Fruit fly (Drosophila melanogaster) whole organism, wandering third instar larva: ENCODE measurements around the gene CG16903.

Source experiments
- Abd-B ChIP-seq: fragments of >200 bp; optimal IDR thresholded peaks from 2 replicates; lab custom pipeline; 2017; ENCODE audit warnings: missing biosample characterization, missing genetic modification characterization
- CG32264 ChIP-seq: fragments of 200-800 bp; sonication (Bioruptor generic); optimal IDR thresholded peaks from 2 replicates; lab custom pipeline; 2016; ENCODE audit warnings: missing biosample characterization, missing genetic modification characterization
- CG9705 ChIP-seq: fragments of 200-800 bp; sonication (Bioruptor generic); optimal IDR thresholded peaks from 2 replicates; lab custom pipeline; 2018; ENCODE audit warnings: missing biosample characterization, mild to moderate bottlenecking, missing genetic modification characterization
- CrebA ChIP-seq: fragments of 200-800 bp; sonication (Bioruptor generic); optimal IDR thresholded peaks from 2 replicates; lab custom pipeline; 2016; ENCODE audit warnings: missing biosample characterization, mild to moderate bottlenecking, missing genetic modification characterization, borderline replicate concordance
- Dfd ChIP-seq: fragments of >200 bp; optimal IDR thresholded peaks from 2 replicates; lab custom pipeline; 2017; ENCODE audit warnings: missing biosample characterization, missing genetic modification characterization
- Dif ChIP-seq: fragments of 200-275, 200-300 bp; sonication (Bioruptor generic); optimal IDR thresholded peaks from 2 replicates; lab custom pipeline; 2018; ENCODE audit warnings: missing biosample characterization, missing genetic modification characterization; ENCODE audit not compliant: partially characterized antibody
- GATAd ChIP-seq: sonication (Bioruptor generic); optimal IDR thresholded peaks from 2 replicates; lab custom pipeline; 2016; ENCODE audit warnings: missing biosample characterization, missing genetic modification characterization
- HLH106 ChIP-seq: fragments of 200-800 bp; optimal IDR thresholded peaks from 3 replicates; lab custom pipeline; 2019; ENCODE audit warnings: missing biosample characterization, mild to moderate bottlenecking, missing genetic modification characterization, moderate library complexity
- Hnf4 ChIP-seq: fragments of 200-800 bp; sonication (Bioruptor generic); optimal IDR thresholded peaks from 2 replicates; lab custom pipeline; 2016; ENCODE audit warnings: missing biosample characterization, mild to moderate bottlenecking, missing genetic modification characterization
- Hr78 ChIP-seq: fragments of >200 bp; optimal IDR thresholded peaks from 2 replicates; lab custom pipeline; 2017; ENCODE audit warnings: missing biosample characterization, missing genetic modification characterization
- Hr83 ChIP-seq: fragments of 200-300 bp; sonication (Bioruptor generic); optimal IDR thresholded peaks from 2 replicates; lab custom pipeline; 2016; ENCODE audit warnings: missing biosample characterization, mild to moderate bottlenecking, missing genetic modification characterization, moderate library complexity; ENCODE audit not compliant: poor library complexity, severe bottlenecking
- Jra ChIP-seq: sonication (Bioruptor generic); optimal IDR thresholded peaks from 2 replicates; lab custom pipeline; 2016; ENCODE audit warnings: missing biosample characterization, missing genetic modification characterization
- Mio ChIP-seq: sonication (Bioruptor generic); optimal IDR thresholded peaks from 2 replicates; lab custom pipeline; 2016; ENCODE audit warnings: missing biosample characterization, missing genetic modification characterization
- Myc ChIP-seq: fragments of >200 bp; optimal IDR thresholded peaks from 2 replicates; lab custom pipeline; 2017
- N ChIP-seq: fragments of >200 bp; optimal IDR thresholded peaks from 2 replicates; lab custom pipeline; 2018; ENCODE audit warnings: missing biosample characterization, missing external identifiers, missing genetic modification characterization
- OdsH ChIP-seq: fragments of 200-800 bp; sonication (Bioruptor generic); optimal IDR thresholded peaks from 2 replicates; lab custom pipeline; 2016; ENCODE audit warnings: missing biosample characterization, mild to moderate bottlenecking, missing genetic modification characterization
- Rel ChIP-seq, 2 experiments: fragments of 200-800 bp; sonication (Bioruptor generic) in 1 of 2; optimal IDR thresholded peaks; 2 replicates in 1 of 2; 3 replicates in 1 of 2; lab custom pipeline; 2016 to 2019; ENCODE audit warnings: mild to moderate bottlenecking in 2 of 2, missing biosample characterization in 2 of 2, missing genetic modification characterization in 2 of 2, moderate library complexity in 1 of 2
- Sp1 ChIP-seq: fragments of 200-800 bp; sonication (Bioruptor generic); optimal IDR thresholded peaks from 3 replicates; lab custom pipeline; 2019; ENCODE audit warnings: missing biosample characterization, mild to moderate bottlenecking, missing genetic modification characterization, moderate library complexity
- Vsx2 ChIP-seq: fragments of 200-300, 225-300 bp; sonication (Bioruptor generic); optimal IDR thresholded peaks from 2 replicates; lab custom pipeline; 2018; ENCODE audit warnings: missing biosample characterization, missing genetic modification characterization; ENCODE audit not compliant: partially characterized antibody
- br ChIP-seq: fragments of 200-800 bp; sonication (Bioruptor generic); optimal IDR thresholded peaks from 2 replicates; lab custom pipeline; 2016; ENCODE audit warnings: missing biosample characterization, missing genetic modification characterization
- brk ChIP-seq: fragments of 200-800 bp; sonication (Bioruptor generic); optimal IDR thresholded peaks from 2 replicates; lab custom pipeline; 2016; ENCODE audit warnings: missing biosample characterization, mild to moderate bottlenecking, missing genetic modification characterization
- dl ChIP-seq, 2 experiments: fragments of 175-275, 200-275 bp in 1 of 2; fragments of 200-275 bp in 1 of 2; sonication (Bioruptor generic); optimal IDR thresholded peaks; lab custom pipeline; 2018; ENCODE audit warnings: mild to moderate bottlenecking in 2 of 2, missing biosample characterization in 2 of 2, missing genetic modification characterization in 2 of 2, moderate library complexity in 2 of 2; ENCODE audit not compliant: partially characterized antibody in 2 of 2, insufficient read depth in 1 of 2
- dmrt93B ChIP-seq: fragments of 200-800 bp; sonication (Bioruptor generic); optimal IDR thresholded peaks from 2 replicates; lab custom pipeline; 2018; ENCODE audit warnings: missing biosample characterization, mild to moderate bottlenecking, missing genetic modification characterization
- dsf ChIP-seq: sonication (Bioruptor generic); optimal IDR thresholded peaks from 2 replicates; lab custom pipeline; 2016; ENCODE audit warnings: missing biosample characterization, missing genetic modification characterization, borderline replicate concordance
- ey ChIP-seq: fragments of 200-800 bp; sonication (Bioruptor generic); optimal IDR thresholded peaks from 2 replicates; lab custom pipeline; 2016; ENCODE audit warnings: missing biosample characterization, missing genetic modification characterization
- foxo ChIP-seq, 2 experiments: fragments of 200-800 bp; sonication (Bioruptor generic); optimal IDR thresholded peaks; 2 replicates in 1 of 2; 3 replicates in 1 of 2; lab custom pipeline; 2016 to 2017; ENCODE audit warnings: missing biosample characterization in 2 of 2, missing genetic modification characterization in 2 of 2
- fru ChIP-seq: fragments of 200-800 bp; sonication (Bioruptor generic); optimal IDR thresholded peaks from 3 replicates; lab custom pipeline; 2016; ENCODE audit warnings: missing biosample characterization, mild to moderate bottlenecking, missing genetic modification characterization
- h ChIP-seq: fragments of 200-800 bp; sonication (Bioruptor generic); optimal IDR thresholded peaks from 3 replicates; lab custom pipeline; 2016; ENCODE audit warnings: missing biosample characterization, mild to moderate bottlenecking, missing genetic modification characterization
- jim ChIP-seq: fragments of 175-275, 200-325 bp; sonication (Bioruptor generic); optimal IDR thresholded peaks from 2 replicates; lab custom pipeline; 2016; ENCODE audit warnings: missing biosample characterization, mild to moderate bottlenecking, missing genetic modification characterization
- lola ChIP-seq: fragments of >200 bp; optimal IDR thresholded peaks from 2 replicates; lab custom pipeline; 2017; ENCODE audit warnings: missing biosample characterization, missing genetic modification characterization
- pan ChIP-seq: fragments of >200 bp; optimal IDR thresholded peaks from 2 replicates; lab custom pipeline; 2017
- psq ChIP-seq: fragments of 200-800 bp; sonication (Bioruptor generic); optimal IDR thresholded peaks from 3 replicates; lab custom pipeline; 2017; ENCODE audit warnings: missing biosample characterization, mild to moderate bottlenecking, missing genetic modification characterization, moderate library complexity
- rgr ChIP-seq: fragments of 200-800 bp; sonication (Bioruptor generic); optimal IDR thresholded peaks from 3 replicates; lab custom pipeline; 2016; ENCODE audit warnings: missing biosample characterization, mild to moderate bottlenecking, missing genetic modification characterization
- sage ChIP-seq: fragments of 200-800 bp; sonication (Bioruptor generic); optimal IDR thresholded peaks from 2 replicates; lab custom pipeline; 2016; ENCODE audit warnings: missing biosample characterization, mild to moderate bottlenecking, missing genetic modification characterization
- sv ChIP-seq: fragments of 200-800 bp; sonication (Bioruptor generic); optimal IDR thresholded peaks from 3 replicates; lab custom pipeline; 2016; ENCODE audit warnings: missing biosample characterization, missing genetic modification characterization
- tai ChIP-seq: sonication (Bioruptor generic); optimal IDR thresholded peaks from 2 replicates; lab custom pipeline; 2016; ENCODE audit warnings: missing biosample characterization, missing genetic modification characterization
- usp ChIP-seq: fragments of >200 bp; optimal IDR thresholded peaks from 2 replicates; lab custom pipeline; 2017; ENCODE audit warnings: missing biosample characterization, missing genetic modification characterization
- woc ChIP-seq: sonication (Bioruptor generic); optimal IDR thresholded peaks from 2 replicates; lab custom pipeline; 2016; ENCODE audit warnings: missing biosample characterization, mild to moderate bottlenecking, missing genetic modification characterization

CG16903 gene

dm6 chrX:2061119-2061518, 19.1 kb downstream of the CG16903 start:
- TF ChIP-seq h (GFP tag; lab: Kevin White, UChicago), result no peak
- TF ChIP-seq CG9705 (GFP tag; lab: Kevin White, UChicago), result no peak
- TF ChIP-seq Hnf4, result no peak
- peak; percentile 34 for TF ChIP-seq Sp1 (GFP tag; lab: Kevin White, UChicago)
- no peak for TF ChIP-seq foxo (GFP tag; optimal IDR thresholded peaks at IDR 0.05; lab: Kevin White, UChicago)
- TF ChIP-seq dmrt93B, result no peak
- TF ChIP-seq Hr78 (GFP tag; lab: Kevin White, UChicago), result no peak
- no peak for TF ChIP-seq dl (GFP tag; optimal IDR thresholded peaks at IDR 0.05; lab: Kevin White, UChicago; ENCODE audit: insufficient read depth in 1 of 2, partially characterized antibody in 2 of 2)
- TF ChIP-seq HLH106, result peak; percentile 20
- no peak for TF ChIP-seq Dif (GFP tag; lab: Kevin White, UChicago)
- no peak for TF ChIP-seq GATAd
- no peak for TF ChIP-seq woc
- TF ChIP-seq rgr (GFP tag; lab: Kevin White, UChicago), result no peak
- no peak for TF ChIP-seq fru (GFP tag; lab: Kevin White, UChicago)
- no peak for TF ChIP-seq tai
- no peak for TF ChIP-seq dsf (GFP tag; lab: Kevin White, UChicago)
- TF ChIP-seq sage, result no peak
- TF ChIP-seq sv (GFP tag; lab: Kevin White, UChicago), result no peak
- peak; percentile 56 for TF ChIP-seq Myc (lab: Kevin White, UChicago)
- no peak for TF ChIP-seq jim
- no peak for TF ChIP-seq Abd-B (GFP tag; lab: Kevin White, UChicago)
- no peak for TF ChIP-seq usp

dm6 chrX:2050070-2050899, 29.9 kb downstream of the CG16903 start, which contains the start of gene moody:
Gene moody, minus strand, starts transcription at chrX:2050120.
- TF ChIP-seq psq (peak; percentile 87), woc (peak; percentile 90), Rel (GFP tag; optimal IDR thresholded peaks at IDR 0.05; lab: Kevin White, UChicago) (peak; percentile 75), Rel (tag; optimal IDR thresholded peaks at IDR 0.05; lab: Kevin White, UChicago) (peak; percentile 84), Dif (GFP tag; lab: Kevin White, UChicago) (peak; percentile 76), Hnf4 (peak; percentile 95), sv (GFP tag; lab: Kevin White, UChicago) (peak; percentile 93), fru (GFP tag; lab: Kevin White, UChicago) (peak; percentile 97), Mio (GFP tag; lab: Kevin White, UChicago) (peak; percentile 89), br (GFP tag; lab: Kevin White, UChicago) (peak; percentile 98), CrebA (GFP tag; lab: Kevin White, UChicago) (no peak), Hr78 (GFP tag; lab: Kevin White, UChicago) (no peak), CG32264 (GFP tag; lab: Kevin White, UChicago) (peak; percentile 86), dl (GFP tag; optimal IDR thresholded peaks at IDR 0.05; lab: Kevin White, UChicago; ENCODE audit: insufficient read depth in 1 of 2, partially characterized antibody in 2 of 2) (peak; percentile 69 to 81), brk (no peak), jim (peak; percentile 37), Abd-B (GFP tag; lab: Kevin White, UChicago) (no peak), CG9705 (GFP tag; lab: Kevin White, UChicago) (peak; percentile 93), dsf (GFP tag; lab: Kevin White, UChicago) (peak; percentile 79), dmrt93B (peak; percentile 88), h (GFP tag; lab: Kevin White, UChicago) (peak; percentile 98), OdsH (peak; percentile 96), N (GFP tag; lab: Kevin White, UChicago) (no peak), lola (GFP tag; lab: Kevin White, UChicago) (no peak), Myc (lab: Kevin White, UChicago) (no peak), Jra (GFP tag; lab: Kevin White, UChicago) (peak; percentile 90), HLH106 (peak; percentile 95), Dfd (GFP tag; lab: Kevin White, UChicago) (no peak), sage (peak; percentile 84), pan (lab: Kevin White, UChicago) (no peak), Hr83 (GFP tag; lab: Kevin White, UChicago) (peak; percentile 98), Vsx2 (GFP tag; lab: Kevin White, UChicago) (no peak), Sp1 (GFP tag; lab: Kevin White, UChicago) (peak; percentile 94), ey (GFP tag; lab: Kevin White, UChicago) (peak; percentile 97), usp (no peak), foxo (GFP tag; optimal IDR thresholded peaks at IDR 0.05; lab: Kevin White, UChicago) (peak; percentile 77 to 99), rgr (GFP tag; lab: Kevin White, UChicago) (peak; percentile 97), GATAd (peak; percentile 56), tai (no peak)
